Fruit fly (Drosophila melanogaster) whole organism, pupa: Measurements from ENCODE around the gene tna.

Source experiments
- CG12605 ChIP-seq: fragments of 200-800 bp; sonication (Bioruptor generic); IDR thresholded peaks from 2 replicates; pipeline ENCODE4 v1.3.6; 2022; ENCODE audit warnings: missing biosample characterization, missing genetic modification characterization
- CG32121 ChIP-seq: fragments of 200-800 bp; sonication (Bioruptor generic); IDR thresholded peaks from 2 replicates; pipeline ENCODE4 v1.3.6; 2022; ENCODE audit warnings: missing biosample characterization, missing genetic modification characterization
- CG4496 ChIP-seq: fragments of 200-800 bp; sonication (Bioruptor generic); IDR thresholded peaks from 3 replicates; pipeline ENCODE4 v1.3.6; 2022; ENCODE audit warnings: missing biosample characterization, missing genetic modification characterization
- CG9948 ChIP-seq: fragments of 200-800 bp; sonication (Bioruptor generic); optimal IDR thresholded peaks from 2 replicates; lab custom pipeline; 2018; ENCODE audit warnings: missing biosample characterization, mild to moderate bottlenecking, missing genetic modification characterization, moderate library complexity
- Ets98B ChIP-seq: fragments of 200-800 bp; sonication (Bioruptor generic); IDR thresholded peaks from 2 replicates; pipeline ENCODE4 v1.3.6; 2022; ENCODE audit warnings: missing biosample characterization, missing genetic modification characterization
- Snoo ChIP-seq: fragments of 200-800 bp; sonication (Bioruptor generic); optimal IDR thresholded peaks from 3 replicates; lab custom pipeline; 2017; ENCODE audit warnings: missing biosample characterization, mild to moderate bottlenecking, missing genetic modification characterization, inconsistent platforms
- fd96Ca ChIP-seq: fragments of 200-800 bp; sonication (Bioruptor generic); IDR thresholded peaks from 3 replicates; pipeline ENCODE4 v1.3.6; 2022; ENCODE audit warnings: missing biosample characterization, missing genetic modification characterization

DNA sequence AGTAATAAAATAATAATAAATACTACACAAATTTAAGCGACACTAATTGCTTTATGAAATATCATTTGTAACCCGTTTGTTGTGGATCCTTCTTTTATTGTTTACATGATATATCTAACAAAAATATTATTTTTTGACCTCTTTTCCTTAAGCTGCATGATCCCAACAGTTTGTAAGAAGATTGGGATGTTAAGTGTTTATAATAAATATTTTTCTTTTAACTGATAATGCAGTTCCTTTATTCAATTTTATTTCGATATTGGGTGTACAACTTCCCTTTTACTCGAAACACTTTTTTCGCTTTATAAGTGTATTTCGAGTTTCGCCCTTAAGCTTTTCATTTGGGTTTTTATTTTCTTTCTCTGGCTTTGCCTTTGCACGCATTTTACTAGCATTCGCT is 18.3 kb downstream of the tna start:
- no peak for TF ChIP-seq CG4496 (GFP tag; lab: Robert Waterston, UW)
- TF ChIP-seq fd96Ca (GFP tag; lab: Robert Waterston, UW) = no peak
- TF ChIP-seq CG9948 = peak; percentile 50
- TF ChIP-seq CG12605 (GFP tag; lab: Robert Waterston, UW) = no peak
- TF ChIP-seq Ets98B = no peak
- no peak for TF ChIP-seq CG32121 (GFP tag; lab: Robert Waterston, UW)
- no peak for TF ChIP-seq Snoo (tag; lab: Kevin White, UChicago)
